Worm (Caenorhabditis elegans): ENCODE data around the gene kin-19.

DNA sequence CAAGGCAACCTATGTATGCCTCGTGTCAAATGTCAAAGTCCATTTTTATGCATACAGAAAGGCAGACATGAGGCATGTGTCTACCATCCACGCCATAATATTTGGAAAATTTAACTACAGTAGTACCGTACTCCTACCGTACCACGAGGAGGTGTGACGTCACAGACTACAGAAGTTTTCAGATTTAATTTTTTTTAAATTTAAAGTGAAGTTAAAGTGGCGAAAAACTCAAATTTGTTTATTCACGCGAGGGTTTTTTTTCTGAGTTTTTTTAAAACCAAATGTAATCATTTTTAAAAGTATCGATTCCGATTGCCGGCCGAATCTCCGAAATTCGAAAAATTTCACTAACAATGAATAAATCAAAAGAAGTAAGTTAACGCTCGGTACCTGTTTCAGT is 4.3 kb upstream of the kin-19 start, which contains the start of gene C03C10.2:
- no peak for TF ChIP-seq elt-1 (tag; optimal IDR thresholded peaks at IDR 0.05)
- TF ChIP-seq nhr-11 (tag; optimal IDR thresholded peaks at IDR 0.05) = no peak
- no peak for TF ChIP-seq nhr-77 (tag; optimal IDR thresholded peaks at IDR 0.05)
- TF ChIP-seq unc-39 (tag; optimal IDR thresholded peaks at IDR 0.05) = no peak
- TF ChIP-seq lin-15B (tag; optimal IDR thresholded peaks at IDR 0.05) = no peak
- no peak for TF ChIP-seq nhr-23 (tag; optimal IDR thresholded peaks at IDR 0.05)
- no peak for TF ChIP-seq nhr-237 (tag; optimal IDR thresholded peaks at IDR 0.05)
- no peak for TF ChIP-seq ceh-82 (tag; optimal IDR thresholded peaks at IDR 0.05)
- no peak for TF ChIP-seq snpc-4 (tag; optimal IDR thresholded peaks at IDR 0.05)
- TF ChIP-seq nhr-12 (tag; optimal IDR thresholded peaks at IDR 0.05) = no peak
- no peak for TF ChIP-seq skn-1 (tag; optimal IDR thresholded peaks at IDR 0.05)
- no peak for TF ChIP-seq pha-4 (tag; optimal IDR thresholded peaks at IDR 0.05)
- no peak for TF ChIP-seq egl-27 (tag; optimal IDR thresholded peaks at IDR 0.05)
- no peak for TF ChIP-seq nhr-76 (tag; optimal IDR thresholded peaks at IDR 0.05)

All from whole organism, L3 larva.